Fruit fly (Drosophila melanogaster): ENCODE data around the gene crq.

- TF ChIP-seq CG3032 (tag; optimal IDR thresholded peaks at IDR 0.05) (peak; percentile 83), CG16779 (tag; optimal IDR thresholded peaks at IDR 0.05) (peak; percentile 9), topi (GFP tag; optimal IDR thresholded peaks at IDR 0.05) (peak; percentile 95), salr (GFP tag; optimal IDR thresholded peaks at IDR 0.05) (peak; percentile 67 to 69), vri (GFP tag; optimal IDR thresholded peaks at IDR 0.05) (peak; percentile 93)
Measured at dm6 chr2L:429680-430484, 22.9 kb downstream of the crq start.

Measured in whole organism, prepupa.